Worm (Caenorhabditis elegans) whole organism, L2 larva: Measurements from ENCODE around the gene ugt-16.
A peak's percentile ranks its signal among the peaks of the same experiment; 100 is the strongest.

Experiments
- C34F6.9 ChIP-seq: fragments of 150-350 bp; optimal IDR thresholded peaks from 2 replicates; lab custom pipeline; 2014; ENCODE audit warnings: missing biosample characterization, missing genetic modification characterization
- F13H6.1 ChIP-seq: sonication (generic microtip); optimal IDR thresholded peaks from 2 replicates; lab custom pipeline; 2016; ENCODE audit warnings: missing genetic modification characterization, missing compliant biosample characterization
- R02D3.7 ChIP-seq: fragments of 150-350 bp; optimal IDR thresholded peaks from 2 replicates; lab custom pipeline; 2014; ENCODE audit warnings: missing biosample characterization, missing genetic modification characterization
- Y55F3AM.14 ChIP-seq: fragments of 200-800 bp; sonication (Bioruptor generic); optimal IDR thresholded peaks from 2 replicates; lab custom pipeline; 2018; ENCODE audit warnings: mild to moderate bottlenecking, missing genetic modification characterization, missing compliant biosample characterization
- ZK546.5 ChIP-seq: sonication (generic microtip); optimal IDR thresholded peaks from 2 replicates; lab custom pipeline; 2017; ENCODE audit warnings: missing biosample characterization, missing genetic modification characterization
- alr-1 ChIP-seq: fragments of 150-350 bp; optimal IDR thresholded peaks from 2 replicates; lab custom pipeline; 2014; ENCODE audit warnings: missing biosample characterization, missing genetic modification characterization
- aly-2 ChIP-seq: fragments of 150-350 bp; optimal IDR thresholded peaks from 2 replicates; lab custom pipeline; 2014; ENCODE audit warnings: missing biosample characterization, missing genetic modification characterization
- ama-1 ChIP-seq: fragments of 150-350 bp; optimal IDR thresholded peaks from 2 replicates; lab custom pipeline; 2018; ENCODE audit warnings: inconsistent platforms
- blmp-1 ChIP-seq: sonication (generic microtip); optimal IDR thresholded peaks from 2 replicates; lab custom pipeline; 2017; ENCODE audit warnings: missing genetic modification characterization, mild to moderate bottlenecking, missing compliant biosample characterization, antibody characterized with exemption, moderate library complexity; ENCODE audit not compliant: insufficient read depth
- ceh-16 ChIP-seq: fragments of 150-350 bp; optimal IDR thresholded peaks from 2 replicates; lab custom pipeline; 2014; ENCODE audit warnings: missing biosample characterization, missing genetic modification characterization
- ceh-82 ChIP-seq: fragments of 150-350 bp; optimal IDR thresholded peaks from 2 replicates; lab custom pipeline; 2014; ENCODE audit warnings: missing biosample characterization, missing genetic modification characterization
- crh-2 ChIP-seq: sonication (generic microtip); optimal IDR thresholded peaks from 2 replicates; lab custom pipeline; 2017; ENCODE audit warnings: missing biosample characterization, missing genetic modification characterization
- egl-27 ChIP-seq: sonication (generic microtip); optimal IDR thresholded peaks from 3 replicates; lab custom pipeline; 2017; ENCODE audit warnings: missing biosample characterization, missing genetic modification reagents, missing genetic modification characterization
- fos-1 ChIP-seq: fragments of 150-350 bp; optimal IDR thresholded peaks from 2 replicates; lab custom pipeline; 2014; ENCODE audit warnings: missing biosample characterization, missing genetic modification characterization
- gmeb-1 ChIP-seq: fragments of 150-350 bp; optimal IDR thresholded peaks from 2 replicates; lab custom pipeline; 2014; ENCODE audit warnings: missing biosample characterization, missing genetic modification characterization
- lin-11 ChIP-seq: fragments of 150-350 bp; sonication (generic microtip); optimal IDR thresholded peaks from 2 replicates; lab custom pipeline; 2014; ENCODE audit warnings: missing biosample characterization, missing genetic modification characterization, inconsistent platforms, mixed read lengths
- lin-13 ChIP-seq: fragments of 150-350 bp; optimal IDR thresholded peaks from 2 replicates; lab custom pipeline; 2014; ENCODE audit warnings: missing biosample characterization, missing genetic modification reagents, missing genetic modification characterization
- lin-39 ChIP-seq: fragments of 150-350 bp; optimal IDR thresholded peaks from 2 replicates; lab custom pipeline; 2014; ENCODE audit warnings: missing biosample characterization, missing genetic modification reagents, missing genetic modification characterization
- lsy-2 ChIP-seq, 2 experiments: fragments of 150-350 bp in 1 of 2; sonication (generic microtip) in 1 of 2; optimal IDR thresholded peaks; 2 replicates each; lab custom pipeline; 2014 to 2017; ENCODE audit warnings: missing biosample characterization in 2 of 2, missing genetic modification characterization in 2 of 2
- mab-5 ChIP-seq: fragments of 150-350 bp; optimal IDR thresholded peaks from 2 replicates; lab custom pipeline; 2014; ENCODE audit warnings: missing biosample characterization, missing genetic modification characterization
- mbf-1 ChIP-seq: sonication (generic microtip); optimal IDR thresholded peaks from 2 replicates; lab custom pipeline; 2017; ENCODE audit warnings: missing biosample characterization, missing genetic modification characterization
- mdl-1 ChIP-seq, 2 experiments: fragments of 150-350 bp in 1 of 2; sonication (generic microtip) in 1 of 2; optimal IDR thresholded peaks; 2 replicates each; lab custom pipeline; 2017; ENCODE audit warnings: missing biosample characterization in 2 of 2, missing genetic modification characterization in 2 of 2
- nhr-10 ChIP-seq: sonication (generic microtip); optimal IDR thresholded peaks from 2 replicates; lab custom pipeline; 2017; ENCODE audit warnings: missing biosample characterization, missing genetic modification characterization
- nhr-11 ChIP-seq: fragments of 150-350 bp; optimal IDR thresholded peaks from 2 replicates; lab custom pipeline; 2014; ENCODE audit warnings: missing biosample characterization, missing genetic modification characterization
- nhr-12 ChIP-seq: fragments of 150-350 bp; optimal IDR thresholded peaks from 2 replicates; lab custom pipeline; 2014; ENCODE audit warnings: missing biosample characterization, missing genetic modification characterization
- nhr-129 ChIP-seq: fragments of 150-350 bp; optimal IDR thresholded peaks from 2 replicates; lab custom pipeline; 2014; ENCODE audit warnings: missing biosample characterization, missing genetic modification characterization
- nhr-21 ChIP-seq: fragments of 150-350 bp; optimal IDR thresholded peaks from 2 replicates; lab custom pipeline; 2014; ENCODE audit warnings: missing biosample characterization, missing genetic modification characterization
- nhr-23 ChIP-seq: fragments of 150-350 bp; optimal IDR thresholded peaks from 2 replicates; lab custom pipeline; 2014; ENCODE audit warnings: missing biosample characterization, missing genetic modification reagents, missing genetic modification characterization
- nhr-237 ChIP-seq: fragments of 150-350 bp; optimal IDR thresholded peaks from 2 replicates; lab custom pipeline; 2014; ENCODE audit warnings: missing biosample characterization, missing genetic modification characterization
- nhr-25 ChIP-seq: fragments of 150-350 bp; sonication (generic microtip); optimal IDR thresholded peaks from 3 replicates; lab custom pipeline; 2014; ENCODE audit warnings: missing biosample characterization, missing genetic modification characterization
- nhr-6 ChIP-seq: fragments of 150-350 bp; optimal IDR thresholded peaks from 2 replicates; lab custom pipeline; 2014; ENCODE audit warnings: missing biosample characterization, missing genetic modification characterization
- nhr-77 ChIP-seq: fragments of 150-350 bp; optimal IDR thresholded peaks from 2 replicates; lab custom pipeline; 2014; ENCODE audit warnings: missing biosample characterization, missing genetic modification characterization
- skn-1 ChIP-seq: sonication (generic microtip); optimal IDR thresholded peaks from 2 replicates; lab custom pipeline; 2017; ENCODE audit warnings: missing biosample characterization, missing genetic modification characterization
- sma-9 ChIP-seq, 2 experiments: fragments of 150-350 bp in 1 of 2; sonication (generic microtip) in 1 of 2; optimal IDR thresholded peaks; 2 replicates each; lab custom pipeline; 2014 to 2016; ENCODE audit warnings: missing genetic modification characterization in 2 of 2, mild to moderate bottlenecking in 1 of 2, missing biosample characterization in 1 of 2, missing compliant biosample characterization in 1 of 2, missing genetic modification reagents in 1 of 2, moderate library complexity in 1 of 2
- unc-55 ChIP-seq: fragments of 150-350 bp; sonication (generic microtip); optimal IDR thresholded peaks from 3 replicates; lab custom pipeline; 2014; ENCODE audit warnings: missing biosample characterization, missing genetic modification reagents, missing genetic modification characterization
- unc-62 ChIP-seq: fragments of 150-350 bp; optimal IDR thresholded peaks from 2 replicates; lab custom pipeline; 2014; ENCODE audit warnings: missing biosample characterization, missing genetic modification reagents, missing genetic modification characterization
- zag-1 ChIP-seq: fragments of 150-350 bp; optimal IDR thresholded peaks from 2 replicates; lab custom pipeline; 2014; ENCODE audit warnings: missing biosample characterization, missing genetic modification characterization
- ztf-1 ChIP-seq: fragments of 200-800 bp; sonication (Bioruptor generic); conservative IDR thresholded peaks from 2 replicates; pipeline ENCODE4 v1.3.6; 2022; ENCODE audit warnings: missing genetic modification characterization, missing compliant biosample characterization
- ztf-11 ChIP-seq: sonication (generic microtip); optimal IDR thresholded peaks from 2 replicates; lab custom pipeline; 2017; ENCODE audit warnings: missing biosample characterization, missing genetic modification characterization
- ztf-4 ChIP-seq: fragments of 150-350 bp; optimal IDR thresholded peaks from 2 replicates; lab custom pipeline; 2014; ENCODE audit warnings: missing biosample characterization, missing genetic modification characterization

Gene ugt-16

ce11 chrV:12819155-12819554 is 5.7 kb upstream of the ugt-16 start (continued):
- TF ChIP-seq lin-13 (GFP tag; lab: Kevin White, UChicago) (no peak), R02D3.7 (tag; lab: Kevin White, UChicago) (no peak), crh-2 (peak; percentile 35), F13H6.1 (tag; lab: Kevin White, UChicago) (peak; percentile 35), ZK546.5 (no peak), skn-1 (no peak), lsy-2 (tag; optimal IDR thresholded peaks at IDR 0.05; lab: Kevin White, UChicago) (peak in 1 of 2 experiments; percentile 45), nhr-23 (tag; lab: Kevin White, UChicago) (no peak), zag-1 (tag; lab: Kevin White, UChicago) (peak; percentile 27), ceh-82 (tag; lab: Kevin White, UChicago) (no peak), nhr-10 (tag; lab: Kevin White, UChicago) (no peak), ama-1 (lab: Kevin White, UChicago) (no peak), nhr-129 (tag; lab: Kevin White, UChicago) (peak; percentile 43), ztf-1 (GFP tag; lab: Robert Waterston, UW) (no peak), nhr-25 (tag; lab: Kevin White, UChicago) (no peak)

ce11 chrV:12819792-12820453 is 4.9 kb upstream of the ugt-16 start, which contains the start of the genes ZC443.4 and ugt-18:
Gene ZC443.4, minus strand, starts transcription at chrV:12819886.
Gene ugt-18, plus strand, starts transcription at chrV:12820260.
- TF ChIP-seq nhr-129 (tag; lab: Kevin White, UChicago) (peak; percentile 57), fos-1 (peak; percentile 54), lin-39 (tag; lab: Kevin White, UChicago) (no peak)

ce11 chrV:12822065-12822464 is 2.8 kb upstream of the ugt-16 start:
- TF ChIP-seq Y55F3AM.14 (no peak), R02D3.7 (tag; lab: Kevin White, UChicago) (no peak), sma-9 (GFP tag; optimal IDR thresholded peaks at IDR 0.05; lab: Kevin White, UChicago) (no peak), sma-9 (tag; optimal IDR thresholded peaks at IDR 0.05; lab: Kevin White, UChicago) (no peak), nhr-6 (tag; lab: Kevin White, UChicago) (no peak), nhr-237 (tag; lab: Kevin White, UChicago) (no peak), mbf-1 (tag; lab: Kevin White, UChicago) (no peak), zag-1 (tag; lab: Kevin White, UChicago) (no peak), mdl-1 (tag; optimal IDR thresholded peaks at IDR 0.05; lab: Kevin White, UChicago) (no peak), fos-1 (peak; percentile 68)
- TF ChIP-seq, all 48 proteins: peak for 1

ce11 chrV:12827219-12827618 is 2.4 kb downstream of the ugt-16 start, which contains the start of gene ugt-15:
Gene ugt-15, plus strand, starts transcription at chrV:12827519.
- TF ChIP-seq Y55F3AM.14 = no peak
- TF ChIP-seq aly-2 (tag; lab: Kevin White, UChicago) = no peak
- no peak for TF ChIP-seq ztf-4 (tag; lab: Kevin White, UChicago)
- TF ChIP-seq lin-39 (tag; lab: Kevin White, UChicago) = no peak
- no peak for TF ChIP-seq lin-13 (GFP tag; lab: Kevin White, UChicago)
- TF ChIP-seq ceh-16 = no peak
- TF ChIP-seq mbf-1 (tag; lab: Kevin White, UChicago) = no peak
- TF ChIP-seq ztf-11 = no peak
- TF ChIP-seq unc-55 = no peak
- no peak for TF ChIP-seq nhr-12 (tag; lab: Kevin White, UChicago)
- no peak for TF ChIP-seq lsy-2 (tag; optimal IDR thresholded peaks at IDR 0.05; lab: Kevin White, UChicago)
- TF ChIP-seq zag-1 (tag; lab: Kevin White, UChicago) = no peak
- TF ChIP-seq egl-27 = no peak
- no peak for TF ChIP-seq alr-1
- TF ChIP-seq C34F6.9 (tag; lab: Kevin White, UChicago) = no peak
- TF ChIP-seq crh-2 = no peak
- TF ChIP-seq ceh-82 (tag; lab: Kevin White, UChicago) = no peak

ce11 chrV:12835388-12835787 is 10.6 kb downstream of the ugt-16 start, which contains the start of gene C44H9.4:
Gene C44H9.4, plus strand, starts transcription at chrV:12835688.
- TF ChIP-seq unc-55 = no peak
- no peak for TF ChIP-seq crh-2
- no peak for TF ChIP-seq ceh-16
- no peak for TF ChIP-seq skn-1
- no peak for TF ChIP-seq nhr-77 (tag; lab: Kevin White, UChicago)
- TF ChIP-seq nhr-11 (tag; lab: Kevin White, UChicago) = no peak
- TF ChIP-seq ZK546.5 = no peak
- TF ChIP-seq unc-62 (GFP tag; lab: Kevin White, UChicago) = no peak
- TF ChIP-seq blmp-1 (tag; lab: Kevin White, UChicago) = no peak
- TF ChIP-seq nhr-21 (tag; lab: Kevin White, UChicago) = no peak
- TF ChIP-seq egl-27 = no peak
- TF ChIP-seq lin-11 (tag; lab: Kevin White, UChicago) = no peak
- TF ChIP-seq fos-1 = no peak
- TF ChIP-seq mab-5 (tag; lab: Kevin White, UChicago) = no peak
- TF ChIP-seq gmeb-1 (tag; lab: Kevin White, UChicago) = no peak
- no peak for TF ChIP-seq alr-1
- TF ChIP-seq, all 48 proteins: peak for 0
